Worm (Caenorhabditis elegans) whole organism, early embryonic: Measurements from ENCODE around the gene wht-6.

Experiments used
- B0310.2 ChIP-seq: sonication (generic microtip); optimal IDR thresholded peaks from 2 replicates; lab custom pipeline; 2016; ENCODE audit warnings: mild to moderate bottlenecking, missing genetic modification characterization, missing compliant biosample characterization
- F13C5.2 ChIP-seq: sonication (generic microtip); optimal IDR thresholded peaks from 2 replicates; lab custom pipeline; 2017; ENCODE audit warnings: mild to moderate bottlenecking, missing genetic modification characterization, inconsistent platforms, missing compliant biosample characterization
- aly-1 ChIP-seq: sonication (generic microtip); optimal IDR thresholded peaks from 2 replicates; lab custom pipeline; 2016; ENCODE audit warnings: missing genetic modification characterization, missing compliant biosample characterization
- ama-1 ChIP-seq: fragments of 150-350 bp; optimal IDR thresholded peaks from 2 replicates; lab custom pipeline; 2014
- ceh-13 ChIP-seq: fragments of 200-800 bp; sonication (Bioruptor generic); optimal IDR thresholded peaks from 2 replicates; lab custom pipeline; 2018; ENCODE audit warnings: mild to moderate bottlenecking, missing genetic modification characterization, missing compliant biosample characterization
- ceh-36 ChIP-seq: sonication (generic microtip); optimal IDR thresholded peaks from 2 replicates; lab custom pipeline; 2016; ENCODE audit warnings: missing genetic modification characterization, inconsistent platforms, missing compliant biosample characterization
- ets-7 ChIP-seq: sonication (generic microtip); optimal IDR thresholded peaks from 2 replicates; lab custom pipeline; 2016; ENCODE audit warnings: missing genotype, missing genetic modification characterization, missing compliant biosample characterization
- flt-1 ChIP-seq: fragments of 200-800 bp; sonication (Bioruptor generic); IDR thresholded peaks from 2 replicates; pipeline ENCODE4 v1.3.6; 2022; ENCODE audit warnings: missing genetic modification characterization, missing compliant biosample characterization
- hmbx-1 ChIP-seq: sonication (generic microtip); optimal IDR thresholded peaks from 2 replicates; lab custom pipeline; 2016; ENCODE audit warnings: mild to moderate bottlenecking, missing genetic modification characterization, missing compliant biosample characterization
- hmg-4 ChIP-seq: fragments of 200-800 bp; sonication (Bioruptor generic); optimal IDR thresholded peaks from 2 replicates; lab custom pipeline; 2018; ENCODE audit warnings: mild to moderate bottlenecking, missing genetic modification characterization, missing compliant biosample characterization
- hnd-1 ChIP-seq: sonication (generic microtip); optimal IDR thresholded peaks from 2 replicates; lab custom pipeline; 2016; ENCODE audit warnings: missing genetic modification characterization, missing compliant biosample characterization
- pes-1 ChIP-seq: fragments of 200-800 bp; sonication (Bioruptor generic); IDR thresholded peaks from 2 replicates; pipeline ENCODE4 v1.3.6; 2022; ENCODE audit warnings: missing genetic modification reagents, missing genetic modification characterization, missing compliant biosample characterization
- scrt-1 ChIP-seq: fragments of 200-800 bp; sonication (Bioruptor generic); IDR thresholded peaks from 2 replicates; pipeline ENCODE4 v1.3.6; 2022; ENCODE audit warnings: missing genetic modification characterization, missing compliant biosample characterization
- sea-1 ChIP-seq: fragments of 200-800 bp; sonication (Bioruptor generic); conservative IDR thresholded peaks from 2 replicates; pipeline ENCODE4 v1.3.6; 2022; ENCODE audit warnings: missing genetic modification characterization, missing compliant biosample characterization
- tbx-11 ChIP-seq: fragments of 200-800 bp; sonication (Bioruptor generic); IDR thresholded peaks from 2 replicates; pipeline ENCODE4 v1.3.6; 2022; ENCODE audit warnings: missing genetic modification characterization, missing compliant biosample characterization
- tbx-37 ChIP-seq: fragments of 200-800 bp; sonication (Bioruptor generic); conservative IDR thresholded peaks from 2 replicates; pipeline ENCODE4 v1.3.6; 2022; ENCODE audit warnings: missing genetic modification reagents, missing genetic modification characterization, missing compliant biosample characterization
- tra-4 ChIP-seq: sonication (generic microtip); optimal IDR thresholded peaks from 2 replicates; lab custom pipeline; 2017; ENCODE audit warnings: missing genetic modification characterization, missing compliant biosample characterization

Gene wht-6

ce11 chrIII:6471451-6471850 lies at the start of gene wht-6:
TSS of gene wht-6 (plus strand) at chrIII:6471751.
- TF ChIP-seq aly-1 (tag; lab: Kevin White, UChicago), result no peak
- TF ChIP-seq ama-1 (lab: Kevin White, UChicago), result no peak
- no peak for TF ChIP-seq scrt-1 (GFP tag; lab: Robert Waterston, UW)
- TF ChIP-seq flt-1, result no peak
- TF ChIP-seq B0310.2 (tag; lab: Kevin White, UChicago), result no peak
- no peak for TF ChIP-seq hmg-4 (GFP tag; lab: Kevin White, UChicago)
- no peak for TF ChIP-seq F13C5.2 (tag; lab: Kevin White, UChicago)

ce11 chrIII:6421973-6422511 lies 49.5 kb upstream of the wht-6 start:
- no peak for TF ChIP-seq tbx-37 (GFP tag; lab: Robert Waterston, UW)
- TF ChIP-seq pes-1 (GFP tag; lab: Robert Waterston, UW), result no peak
- no peak for TF ChIP-seq ets-7 (tag; lab: Kevin White, UChicago)
- TF ChIP-seq tra-4 (tag; lab: Kevin White, UChicago), result no peak
- TF ChIP-seq tbx-11 (GFP tag; lab: Robert Waterston, UW), result no peak
- TF ChIP-seq ceh-13, result no peak
- no peak for TF ChIP-seq ceh-36
- TF ChIP-seq flt-1, result no peak
- no peak for TF ChIP-seq ama-1 (lab: Kevin White, UChicago)
- no peak for TF ChIP-seq B0310.2 (tag; lab: Kevin White, UChicago)
- TF ChIP-seq hmbx-1 (tag; lab: Kevin White, UChicago), result no peak

ce11 chrIII:6422721-6423120 lies 48.8 kb upstream of the wht-6 start:
- no peak for TF ChIP-seq tbx-37 (GFP tag; lab: Robert Waterston, UW)
- no peak for TF ChIP-seq aly-1 (tag; lab: Kevin White, UChicago)
- TF ChIP-seq scrt-1 (GFP tag; lab: Robert Waterston, UW), result no peak
- no peak for TF ChIP-seq tbx-11 (GFP tag; lab: Robert Waterston, UW)
- no peak for TF ChIP-seq pes-1 (GFP tag; lab: Robert Waterston, UW)
- TF ChIP-seq tra-4 (tag; lab: Kevin White, UChicago), result no peak
- no peak for TF ChIP-seq ceh-13
- TF ChIP-seq B0310.2 (tag; lab: Kevin White, UChicago), result no peak
- TF ChIP-seq ama-1 (lab: Kevin White, UChicago), result no peak
- TF ChIP-seq flt-1, result no peak
- TF ChIP-seq ceh-36, result no peak

- TF ChIP-seq aly-1 (tag; lab: Kevin White, UChicago), result no peak
- TF ChIP-seq hnd-1, result no peak
- no peak for TF ChIP-seq pes-1 (GFP tag; lab: Robert Waterston, UW)
- no peak for TF ChIP-seq ceh-36
- no peak for TF ChIP-seq tbx-37 (GFP tag; lab: Robert Waterston, UW)
- TF ChIP-seq tra-4 (tag; lab: Kevin White, UChicago), result no peak
- no peak for TF ChIP-seq ama-1 (lab: Kevin White, UChicago)
- TF ChIP-seq ceh-13, result no peak
- TF ChIP-seq flt-1, result no peak
- TF ChIP-seq ets-7 (tag; lab: Kevin White, UChicago), result no peak
- TF ChIP-seq B0310.2 (tag; lab: Kevin White, UChicago), result no peak
- no peak for TF ChIP-seq tbx-11 (GFP tag; lab: Robert Waterston, UW)
- no peak for TF ChIP-seq hmg-4 (GFP tag; lab: Kevin White, UChicago)
- no peak for TF ChIP-seq sea-1 (GFP tag; lab: Robert Waterston, UW)
- TF ChIP-seq F13C5.2 (tag; lab: Kevin White, UChicago), result no peak
- TF ChIP-seq scrt-1 (GFP tag; lab: Robert Waterston, UW), result no peak
- no peak for TF ChIP-seq hmbx-1 (tag; lab: Kevin White, UChicago)
Measured at ce11 chrIII:6427205-6427604, 44.3 kb upstream of the wht-6 start, which contains the start of gene C05D11.8. TSS of gene C05D11.8 (minus strand) at chrIII:6427305.

- no peak for TF ChIP-seq pes-1 (GFP tag; lab: Robert Waterston, UW)
- no peak for TF ChIP-seq ets-7 (tag; lab: Kevin White, UChicago)
- no peak for TF ChIP-seq aly-1 (tag; lab: Kevin White, UChicago)
- TF ChIP-seq sea-1 (GFP tag; lab: Robert Waterston, UW), result no peak
- TF ChIP-seq tbx-37 (GFP tag; lab: Robert Waterston, UW), result no peak
- TF ChIP-seq tra-4 (tag; lab: Kevin White, UChicago), result no peak
- TF ChIP-seq B0310.2 (tag; lab: Kevin White, UChicago), result no peak
- TF ChIP-seq scrt-1 (GFP tag; lab: Robert Waterston, UW), result no peak
- TF ChIP-seq hnd-1, result no peak
- no peak for TF ChIP-seq hmbx-1 (tag; lab: Kevin White, UChicago)
- no peak for TF ChIP-seq tbx-11 (GFP tag; lab: Robert Waterston, UW)
Measured at ce11 chrIII:6430834-6431233, 40.7 kb upstream of the wht-6 start, which contains the start of gene popl-1. TSS of gene popl-1 (minus strand) at chrIII:6430934.

- 0 out of 2 replicates have a peak, but pooled peaks have one; percentile 38 for TF ChIP-seq flt-1
- peak; percentile 67 for TF ChIP-seq F13C5.2 (tag; lab: Kevin White, UChicago)
- TF ChIP-seq hnd-1, result no peak
Measured at ce11 chrIII:6431766-6432228, 39.8 kb upstream of the wht-6 start, which contains the start of the genes mrps-17 and txdc-9. TSS of gene mrps-17 (minus strand) at chrIII:6431798. TSS of gene txdc-9 (plus strand) at chrIII:6432178.

ce11 chrIII:6432939-6433338 lies 38.6 kb upstream of the wht-6 start, which contains the start of gene vps-16:
TSS of gene vps-16 (plus strand) at chrIII:6433239.
- TF ChIP-seq scrt-1 (GFP tag; lab: Robert Waterston, UW), result no peak
- TF ChIP-seq tbx-11 (GFP tag; lab: Robert Waterston, UW), result no peak
- no peak for TF ChIP-seq sea-1 (GFP tag; lab: Robert Waterston, UW)
- no peak for TF ChIP-seq hmg-4 (GFP tag; lab: Kevin White, UChicago)
- TF ChIP-seq aly-1 (tag; lab: Kevin White, UChicago), result no peak
- TF ChIP-seq F13C5.2 (tag; lab: Kevin White, UChicago), result no peak
- no peak for TF ChIP-seq ceh-13
- no peak for TF ChIP-seq tra-4 (tag; lab: Kevin White, UChicago)
- no peak for TF ChIP-seq flt-1
- TF ChIP-seq tbx-37 (GFP tag; lab: Robert Waterston, UW), result no peak
- no peak for TF ChIP-seq ets-7 (tag; lab: Kevin White, UChicago)
- TF ChIP-seq ceh-36, result no peak
- TF ChIP-seq pes-1 (GFP tag; lab: Robert Waterston, UW), result no peak
- TF ChIP-seq ama-1 (lab: Kevin White, UChicago), result no peak
- TF ChIP-seq hmbx-1 (tag; lab: Kevin White, UChicago), result no peak
- TF ChIP-seq B0310.2 (tag; lab: Kevin White, UChicago), result no peak
- no peak for TF ChIP-seq hnd-1
